Worm (Caenorhabditis elegans): ENCODE results near the gene glt-6.

DNA sequence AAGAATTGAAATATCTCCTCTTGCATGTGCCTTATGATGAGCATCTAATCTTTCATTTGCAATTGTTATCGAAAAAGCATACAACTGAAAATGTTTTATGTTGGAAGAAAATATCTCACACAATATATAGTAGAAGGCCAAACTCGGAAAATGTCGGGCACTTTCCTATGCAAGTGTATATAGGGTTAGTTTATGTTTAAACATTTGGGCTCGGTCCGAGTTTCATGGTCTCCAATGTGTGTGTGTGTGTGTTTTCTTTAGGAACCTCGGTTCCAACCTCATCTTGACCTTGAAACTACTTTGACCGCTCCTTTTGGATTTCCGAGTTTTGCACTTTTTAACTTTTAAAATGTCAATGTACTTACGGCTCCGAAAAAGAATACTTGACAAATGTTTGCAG is 4.1 kb upstream of the glt-6 start:
- TF ChIP-seq tbx-37 (GFP tag; conservative IDR thresholded peaks at IDR 0.05), result no peak
- TF ChIP-seq flt-1 (GFP tag; IDR thresholded peaks at IDR 0.05), result no peak
- no peak for TF ChIP-seq hmbx-1 (tag; optimal IDR thresholded peaks at IDR 0.05)
- no peak for TF ChIP-seq aly-1 (tag; optimal IDR thresholded peaks at IDR 0.05)
- no peak for TF ChIP-seq ama-1 (optimal IDR thresholded peaks at IDR 0.05)
- TF ChIP-seq scrt-1 (GFP tag; IDR thresholded peaks at IDR 0.05), result no peak
- TF ChIP-seq tra-4 (tag; optimal IDR thresholded peaks at IDR 0.05), result no peak
- no peak for TF ChIP-seq tbx-11 (GFP tag; IDR thresholded peaks at IDR 0.05)
- no peak for TF ChIP-seq B0310.2 (tag; optimal IDR thresholded peaks at IDR 0.05)
- TF ChIP-seq pes-1 (GFP tag; IDR thresholded peaks at IDR 0.05), result no peak
- TF ChIP-seq ceh-13 (GFP tag; optimal IDR thresholded peaks at IDR 0.05), result no peak
- no peak for TF ChIP-seq ceh-36 (tag; optimal IDR thresholded peaks at IDR 0.05)
- TF ChIP-seq F13C5.2 (tag; optimal IDR thresholded peaks at IDR 0.05), result no peak

All from whole organism, early embryonic.